Fruit fly (Drosophila melanogaster) whole organism, embryonic: Measurements from ENCODE around the gene Fdh.

ENCODE experiments used
- Aef1 ChIP-seq: fragments of 200-800 bp; sonication (Bioruptor generic); IDR thresholded peaks from 3 replicates; pipeline ENCODE4 v1.3.6; 2022; ENCODE audit warnings: missing biosample characterization, missing genetic modification characterization
- Antp ChIP-seq: fragments of 200-800 bp; sonication (Bioruptor generic); optimal IDR thresholded peaks from 3 replicates; lab custom pipeline; 2016; ENCODE audit warnings: missing biosample characterization, missing genetic modification characterization
- BEAF-32 ChIP-seq: fragments of 200-800 bp; sonication (Bioruptor generic); optimal IDR thresholded peaks from 3 replicates; lab custom pipeline; 2017; ENCODE audit warnings: missing biosample characterization, missing genetic modification characterization, mild to moderate bottlenecking, moderate library complexity, missing genetic modification reagents
- BtbVII ChIP-seq: fragments of 200-800 bp; sonication (Bioruptor generic); optimal IDR thresholded peaks from 3 replicates; lab custom pipeline; 2017; ENCODE audit warnings: missing biosample characterization, mild to moderate bottlenecking, missing genetic modification characterization
- CG10321 ChIP-seq: fragments of 200-800 bp; sonication (Bioruptor generic); IDR thresholded peaks from 2 replicates; pipeline ENCODE4 v1.3.6; 2022; ENCODE audit warnings: missing biosample characterization, missing genetic modification characterization
- CG10431 ChIP-seq: fragments of 200-800 bp; sonication (Bioruptor generic); optimal IDR thresholded peaks from 3 replicates; lab custom pipeline; 2018; ENCODE audit warnings: missing biosample characterization, mild to moderate bottlenecking, missing genetic modification characterization
- CG10654 ChIP-seq: fragments of 200-800 bp; sonication (Bioruptor generic); optimal IDR thresholded peaks from 2 replicates; lab custom pipeline; 2016; ENCODE audit warnings: missing biosample characterization, missing genetic modification characterization
- CG12942 ChIP-seq: fragments of 200-800 bp; sonication (Bioruptor generic); optimal IDR thresholded peaks from 3 replicates; lab custom pipeline; 2016; ENCODE audit warnings: missing biosample characterization, missing genetic modification characterization
- CG13287 ChIP-seq: fragments of 200-800 bp; sonication (Bioruptor generic); IDR thresholded peaks from 2 replicates; pipeline ENCODE4 v1.3.6; 2022; ENCODE audit warnings: missing biosample characterization, missing genetic modification characterization; ENCODE audit not compliant: partially characterized antibody
- CG13424 ChIP-seq: fragments of 200-800 bp; sonication (Bioruptor generic); optimal IDR thresholded peaks from 2 replicates; lab custom pipeline; 2019; ENCODE audit warnings: missing biosample characterization, mild to moderate bottlenecking, missing genetic modification characterization, moderate library complexity
- CG13894 ChIP-seq: fragments of 200-800 bp; sonication (Bioruptor generic); optimal IDR thresholded peaks from 3 replicates; lab custom pipeline; 2018; ENCODE audit warnings: missing biosample characterization, mild to moderate bottlenecking, missing genetic modification characterization, moderate library complexity
- CG1832 ChIP-seq: fragments of 200-800 bp; sonication (Bioruptor generic); optimal IDR thresholded peaks from 2 replicates; lab custom pipeline; 2017; ENCODE audit warnings: missing biosample characterization, mild to moderate bottlenecking, missing genetic modification characterization, inconsistent platforms
- CG2116 ChIP-seq: fragments of 200-800 bp; sonication (Bioruptor generic); optimal IDR thresholded peaks from 3 replicates; lab custom pipeline; 2018; ENCODE audit warnings: missing biosample characterization, mild to moderate bottlenecking, missing genetic modification characterization
- CG2129 ChIP-seq: fragments of 200-800 bp; sonication (Bioruptor generic); IDR thresholded peaks from 2 replicates; pipeline ENCODE4 v1.3.6; 2022; ENCODE audit warnings: missing biosample characterization, missing genetic modification characterization; ENCODE audit not compliant: partially characterized antibody
- CG2712 ChIP-seq: fragments of 200-800 bp; optimal IDR thresholded peaks from 3 replicates; lab custom pipeline; 2019; ENCODE audit warnings: missing biosample characterization, mild to moderate bottlenecking, missing genetic modification characterization, moderate library complexity
- CG30403 ChIP-seq: fragments of 200-800 bp; sonication (Bioruptor generic); optimal IDR thresholded peaks from 3 replicates; lab custom pipeline; 2016; ENCODE audit warnings: missing biosample characterization, missing genetic modification characterization
- CG3163 ChIP-seq: fragments of 200-800 bp; sonication (Bioruptor generic); optimal IDR thresholded peaks from 3 replicates; lab custom pipeline; 2016; ENCODE audit warnings: missing biosample characterization, missing genetic modification characterization
- CG4282 ChIP-seq: fragments of 200-800 bp; sonication (Bioruptor generic); optimal IDR thresholded peaks from 2 replicates; lab custom pipeline; 2016; ENCODE audit warnings: missing biosample characterization, missing genetic modification characterization
- CG4360 ChIP-seq: fragments of 200-800 bp; sonication (Bioruptor generic); IDR thresholded peaks from 2 replicates; pipeline ENCODE4 v1.3.6; 2022; ENCODE audit warnings: missing biosample characterization, missing genetic modification characterization
- CG5180 ChIP-seq: fragments of 200-800 bp; sonication (Bioruptor generic); optimal IDR thresholded peaks from 3 replicates; lab custom pipeline; 2017; ENCODE audit warnings: missing biosample characterization, missing genetic modification characterization, mild to moderate bottlenecking, moderate library complexity, missing genetic modification reagents
- CG5245 ChIP-seq: fragments of 200-800 bp; sonication (Bioruptor generic); optimal IDR thresholded peaks from 3 replicates; lab custom pipeline; 2016; ENCODE audit warnings: missing biosample characterization, missing genetic modification characterization
- CG6175 ChIP-seq: fragments of 200-800 bp; sonication (Bioruptor generic); IDR thresholded peaks from 3 replicates; pipeline ENCODE4 v1.3.6; 2022; ENCODE audit warnings: missing biosample characterization, missing genetic modification characterization
- CG9797 ChIP-seq: fragments of 200-800 bp; sonication (Bioruptor generic); optimal IDR thresholded peaks from 3 replicates; lab custom pipeline; 2018; ENCODE audit warnings: missing biosample characterization, mild to moderate bottlenecking, missing genetic modification characterization
- CHES-1-like ChIP-seq: fragments of 200-800 bp; sonication (Bioruptor generic); optimal IDR thresholded peaks from 2 replicates; lab custom pipeline; 2016; ENCODE audit warnings: missing biosample characterization, missing genetic modification characterization
- HLH4C ChIP-seq: fragments of 200-800 bp; sonication (Bioruptor generic); IDR thresholded peaks from 3 replicates; pipeline ENCODE4 v1.3.6; 2022; ENCODE audit warnings: missing biosample characterization, missing genetic modification characterization; ENCODE audit not compliant: partially characterized antibody
- NC2α ChIP-seq: fragments of 200-800 bp; sonication (Bioruptor generic); optimal IDR thresholded peaks from 2 replicates; lab custom pipeline; 2016; ENCODE audit warnings: missing biosample characterization, missing genetic modification characterization
- Pdp1 ChIP-seq, 2 experiments: fragments of 200-800 bp; sonication (Bioruptor generic); optimal IDR thresholded peaks; 3 replicates each; lab custom pipeline; 2016; ENCODE audit warnings: missing biosample characterization in 2 of 2, missing genetic modification characterization in 2 of 2, mild to moderate bottlenecking in 1 of 2, moderate library complexity in 1 of 2
- Sry-β ChIP-seq: fragments of 200-800 bp; sonication (Bioruptor generic); optimal IDR thresholded peaks from 2 replicates; lab custom pipeline; 2018; ENCODE audit warnings: missing biosample characterization, mild to moderate bottlenecking, missing genetic modification characterization, moderate library complexity
- Sry-δ ChIP-seq: fragments of 200-800 bp; sonication (Bioruptor generic); optimal IDR thresholded peaks from 2 replicates; lab custom pipeline; 2016; ENCODE audit warnings: missing biosample characterization, missing genetic modification characterization
- Xrp1 ChIP-seq: fragments of 200-800 bp; sonication (Bioruptor generic); IDR thresholded peaks from 2 replicates; pipeline ENCODE4 v1.3.6; 2022; ENCODE audit warnings: missing biosample characterization, missing genetic modification characterization
- YL-1 ChIP-seq: fragments of 200-800 bp; sonication (Bioruptor generic); optimal IDR thresholded peaks from 3 replicates; lab custom pipeline; 2017; ENCODE audit warnings: missing biosample characterization, mild to moderate bottlenecking, missing genetic modification characterization
- abd-A ChIP-seq: fragments of 200-800 bp; sonication (Bioruptor generic); optimal IDR thresholded peaks from 3 replicates; lab custom pipeline; 2019; ENCODE audit warnings: missing biosample characterization, mild to moderate bottlenecking, missing genetic modification characterization, moderate library complexity
- crol ChIP-seq: fragments of 200-800 bp; sonication (Bioruptor generic); IDR thresholded peaks from 2 replicates; pipeline ENCODE4 v1.3.6; 2022; ENCODE audit warnings: missing biosample characterization, missing genetic modification characterization
- crp ChIP-seq, 2 experiments: fragments of 200-800 bp; sonication (Bioruptor generic); optimal IDR thresholded peaks; 2 replicates in 1 of 2; 3 replicates in 1 of 2; lab custom pipeline; 2017; ENCODE audit warnings: missing biosample characterization in 2 of 2, missing genetic modification characterization in 2 of 2, mild to moderate bottlenecking in 1 of 2, moderate library complexity in 1 of 2
- da ChIP-seq: fragments of 200-800 bp; sonication (Bioruptor generic); optimal IDR thresholded peaks from 2 replicates; lab custom pipeline; 2016; ENCODE audit warnings: missing biosample characterization, missing genetic modification characterization
- dm ChIP-seq: fragments of 200-800 bp; sonication (Bioruptor generic); optimal IDR thresholded peaks from 3 replicates; lab custom pipeline; 2016; ENCODE audit warnings: missing biosample characterization, missing genetic modification characterization
- ems ChIP-seq: fragments of 200-800 bp; sonication (Bioruptor generic); optimal IDR thresholded peaks from 3 replicates; lab custom pipeline; 2016; ENCODE audit warnings: missing biosample characterization, missing genetic modification characterization
- gcm2 ChIP-seq: fragments of 200-800 bp; sonication (Bioruptor generic); optimal IDR thresholded peaks from 2 replicates; lab custom pipeline; 2016; ENCODE audit warnings: missing biosample characterization, missing genetic modification characterization
- gfzf ChIP-seq: fragments of 200-800 bp; sonication (Bioruptor generic); optimal IDR thresholded peaks from 2 replicates; lab custom pipeline; 2016; ENCODE audit warnings: missing biosample characterization, mild to moderate bottlenecking, missing genetic modification characterization, moderate library complexity
- hb ChIP-seq: fragments of 200-800 bp; sonication (Bioruptor generic); IDR thresholded peaks from 3 replicates; pipeline ENCODE4 v1.3.6; 2022; ENCODE audit warnings: missing biosample characterization, missing genetic modification characterization; ENCODE audit not compliant: partially characterized antibody
- hth ChIP-seq: fragments of >200 bp; optimal IDR thresholded peaks from 2 replicates; lab custom pipeline; 2017; ENCODE audit warnings: inconsistent platforms
- nerfin-1 ChIP-seq: fragments of 200-800 bp; sonication (Bioruptor generic); optimal IDR thresholded peaks from 3 replicates; lab custom pipeline; 2019; ENCODE audit warnings: missing biosample characterization, mild to moderate bottlenecking, missing genetic modification characterization, moderate library complexity
- sna ChIP-seq: fragments of 200-800 bp; sonication (Bioruptor generic); IDR thresholded peaks from 2 replicates; pipeline ENCODE4 v1.3.6; 2022; ENCODE audit warnings: missing biosample characterization, missing genetic modification characterization; ENCODE audit not compliant: partially characterized antibody
- sqz ChIP-seq: fragments of 200-800 bp; sonication (Bioruptor generic); optimal IDR thresholded peaks from 3 replicates; lab custom pipeline; 2018; ENCODE audit warnings: missing biosample characterization, mild to moderate bottlenecking, missing genetic modification characterization
- ssp ChIP-seq: fragments of 200-800 bp; sonication (Bioruptor generic); IDR thresholded peaks from 2 replicates; pipeline ENCODE4 v1.3.6; 2022; ENCODE audit warnings: missing biosample characterization, missing genetic modification characterization
- sug ChIP-seq: fragments of 200-800 bp; optimal IDR thresholded peaks from 2 replicates; lab custom pipeline; 2019; ENCODE audit warnings: missing biosample characterization, mild to moderate bottlenecking, missing genetic modification characterization, moderate library complexity
- trh ChIP-seq: fragments of 200-800 bp; sonication (Bioruptor generic); optimal IDR thresholded peaks from 2 replicates; lab custom pipeline; 2016; ENCODE audit warnings: missing biosample characterization, missing genetic modification characterization
- vvl ChIP-seq: fragments of 200-800 bp; sonication (Bioruptor generic); IDR thresholded peaks from 2 replicates; pipeline ENCODE4 v1.3.6; 2022; ENCODE audit warnings: missing biosample characterization, missing genetic modification characterization
- zfh1 ChIP-seq: fragments of 200-800 bp; sonication (Bioruptor generic); IDR thresholded peaks from 3 replicates; pipeline ENCODE4 v1.3.6; 2022; ENCODE audit warnings: missing biosample characterization, missing genetic modification characterization

Gene Fdh

DNA sequence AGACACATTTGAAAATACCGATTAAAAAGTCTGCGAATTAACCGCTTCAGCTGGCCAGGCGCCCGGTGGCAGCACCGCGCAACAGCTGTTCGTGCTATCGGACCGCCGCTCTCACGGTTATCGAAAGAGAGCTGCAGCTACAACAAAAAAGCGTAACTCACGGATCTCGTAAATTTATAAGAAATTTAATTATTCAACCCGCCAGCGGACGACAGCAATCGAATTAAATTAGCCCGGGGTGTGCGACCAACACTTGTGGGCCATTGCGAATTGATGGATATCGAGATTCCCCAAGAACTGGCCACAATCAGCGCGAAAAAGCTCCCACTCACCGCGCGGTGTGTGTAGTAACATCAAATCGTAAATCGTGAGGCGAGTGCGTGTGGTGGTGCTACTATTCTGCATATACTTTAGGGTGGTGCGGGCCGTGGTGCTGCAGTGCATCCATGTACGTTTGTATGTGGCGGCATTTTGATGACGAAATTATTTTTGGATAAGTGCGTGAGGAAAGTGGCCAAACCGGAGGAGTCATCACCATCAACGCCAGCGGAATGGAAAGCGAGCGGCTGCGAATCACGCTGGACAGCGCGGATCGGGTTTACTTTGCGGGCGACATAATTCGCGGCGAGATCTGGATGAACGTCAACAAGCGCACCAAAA lies 13.4 kb upstream of the Fdh start, which contains the start of gene Leash (continued):
- 0 out of 2 replicates have a peak, but pooled peaks have one; percentile 16 for TF ChIP-seq CG2129 (GFP tag; lab: Robert Waterston, UW)
- no peak for TF ChIP-seq dm
- peak; percentile 57 for TF ChIP-seq CG3163 (GFP tag; lab: Kevin White, UChicago)
- TF ChIP-seq sna (GFP tag; lab: Robert Waterston, UW): peak; percentile 51; the same call in 1 of the 2 replicates
- TF ChIP-seq ems: no peak
- no peak for TF ChIP-seq CG12942 (GFP tag; lab: Kevin White, UChicago)
- TF ChIP-seq BEAF-32 (GFP tag; lab: Kevin White, UChicago): peak; percentile 61
- TF ChIP-seq HLH4C (GFP tag; lab: Robert Waterston, UW): peak; percentile 48; the same call in 1 of the 3 replicates
- TF ChIP-seq CG2116 (GFP tag; lab: Kevin White, UChicago): peak; percentile 35
- peak; percentile 34 for TF ChIP-seq nerfin-1 (tag; lab: Kevin White, UChicago)
- no peak for TF ChIP-seq sug (tag; lab: Kevin White, UChicago)
- no peak for TF ChIP-seq ssp (GFP tag; lab: Robert Waterston, UW)
- TF ChIP-seq CHES-1-like: no peak
- TF ChIP-seq CG13894 (tag; lab: Kevin White, UChicago): no peak
- TF ChIP-seq CG6175: 0 out of 3 replicates have a peak, but pooled peaks have one; percentile 41
- TF ChIP-seq CG5245 (GFP tag; lab: Kevin White, UChicago): no peak
- TF ChIP-seq Sry-β (GFP tag; lab: Kevin White, UChicago): peak; percentile 29
- peak; percentile 6; the same call in 1 of the 2 replicates for TF ChIP-seq crol (GFP tag; lab: Robert Waterston, UW)
- TF ChIP-seq hb (GFP tag; lab: Robert Waterston, UW): no peak
- TF ChIP-seq Xrp1 (GFP tag; lab: Robert Waterston, UW): no peak
- peak; percentile 36 for TF ChIP-seq gfzf (GFP tag; lab: Kevin White, UChicago)
- no peak for TF ChIP-seq CG10431
- TF ChIP-seq da: no peak
- TF ChIP-seq sqz (GFP tag; lab: Kevin White, UChicago): no peak
- TF ChIP-seq CG4282 (GFP tag; lab: Kevin White, UChicago): no peak
- TF ChIP-seq CG4360 (GFP tag; lab: Robert Waterston, UW): peak; percentile 73
- TF ChIP-seq trh (GFP tag; lab: Kevin White, UChicago): no peak
- peak; percentile 46 for TF ChIP-seq abd-A
- peak; percentile 63 to 95 for TF ChIP-seq crp (GFP tag; optimal IDR thresholded peaks at IDR 0.05; lab: Kevin White, UChicago)
- no peak for TF ChIP-seq CG10654 (GFP tag; lab: Kevin White, UChicago)
- peak; percentile 27; the same call in 1 of the 3 replicates for TF ChIP-seq Aef1 (GFP tag; lab: Robert Waterston, UW)
- TF ChIP-seq BtbVII (GFP tag; lab: Kevin White, UChicago): no peak
- TF ChIP-seq NC2α (GFP tag; lab: Kevin White, UChicago): no peak
- TF ChIP-seq Pdp1 (GFP tag; optimal IDR thresholded peaks at IDR 0.05; lab: Kevin White, UChicago): peak in 1 of 2 experiments; percentile 63
- no peak for TF ChIP-seq CG5180 (GFP tag; lab: Kevin White, UChicago)
- peak; percentile 12; the same call in 1 of the 2 replicates for TF ChIP-seq vvl (GFP tag; lab: Robert Waterston, UW)
- no peak for TF ChIP-seq CG2712 (tag; lab: Kevin White, UChicago)
- peak; percentile 16 for TF ChIP-seq Sry-δ (GFP tag; lab: Kevin White, UChicago)
- TF ChIP-seq CG30403 (GFP tag; lab: Kevin White, UChicago): no peak
- TF ChIP-seq CG13287 (GFP tag; lab: Robert Waterston, UW): peak; percentile 56
- peak; percentile 16 for TF ChIP-seq YL-1 (GFP tag; lab: Kevin White, UChicago)
- no peak for TF ChIP-seq hth (lab: Kevin White, UChicago)
- TF ChIP-seq CG13424 (tag; lab: Kevin White, UChicago): no peak
- no peak for TF ChIP-seq zfh1 (GFP tag; lab: Robert Waterston, UW)
- no peak for TF ChIP-seq CG10321 (GFP tag; lab: Robert Waterston, UW)
- TF ChIP-seq CG1832 (GFP tag; lab: Kevin White, UChicago): no peak
- TF ChIP-seq Antp (GFP tag; lab: Kevin White, UChicago): no peak
- TF ChIP-seq CG9797: peak; percentile 38
- no peak for TF ChIP-seq gcm2 (GFP tag; lab: Kevin White, UChicago)
